Worm (Caenorhabditis elegans) whole organism, late embryonic: ENCODE results near the gene F39H12.1.

Source experiments
- C08G9.2 ChIP-seq: sonication (generic microtip); optimal IDR thresholded peaks from 2 replicates; lab custom pipeline; 2016; ENCODE audit warnings: mild to moderate bottlenecking, missing genetic modification characterization, moderate library complexity, missing compliant biosample characterization
- C38D4.7 ChIP-seq: fragments of 200-800 bp; sonication (Bioruptor generic); optimal IDR thresholded peaks from 2 replicates; lab custom pipeline; 2018; ENCODE audit warnings: mild to moderate bottlenecking, missing genetic modification characterization, moderate library complexity, missing compliant biosample characterization
- T23F11.4 ChIP-seq: fragments of 200-800 bp; sonication (Bioruptor generic); optimal IDR thresholded peaks from 2 replicates; lab custom pipeline; 2018; ENCODE audit warnings: mild to moderate bottlenecking, missing genetic modification characterization, missing compliant biosample characterization
- Y22D7AL.16 ChIP-seq: sonication (generic microtip); optimal IDR thresholded peaks from 2 replicates; lab custom pipeline; 2016; ENCODE audit warnings: missing genetic modification characterization, missing compliant biosample characterization
- ahr-1 ChIP-seq: sonication (generic microtip); optimal IDR thresholded peaks from 2 replicates; lab custom pipeline; 2016; ENCODE audit warnings: missing genetic modification characterization, missing compliant biosample characterization
- ama-1 ChIP-seq: fragments of 150-350 bp; optimal IDR thresholded peaks from 2 replicates; lab custom pipeline; 2014
- ceh-22 ChIP-seq: sonication (generic microtip); optimal IDR thresholded peaks from 2 replicates; lab custom pipeline; 2017; ENCODE audit warnings: missing biosample characterization, missing genetic modification characterization
- ceh-24 ChIP-seq: sonication (generic microtip); optimal IDR thresholded peaks from 2 replicates; lab custom pipeline; 2016; ENCODE audit warnings: mild to moderate bottlenecking, missing genetic modification characterization, missing compliant biosample characterization
- ceh-31 ChIP-seq: sonication (generic microtip); optimal IDR thresholded peaks from 2 replicates; lab custom pipeline; 2016; ENCODE audit warnings: missing genetic modification characterization, missing compliant biosample characterization
- ceh-34 ChIP-seq: sonication (generic microtip); optimal IDR thresholded peaks from 2 replicates; lab custom pipeline; 2016; ENCODE audit warnings: mild to moderate bottlenecking, missing genetic modification characterization, missing compliant biosample characterization
- ceh-48 ChIP-seq: sonication (generic microtip); optimal IDR thresholded peaks from 2 replicates; lab custom pipeline; 2016; ENCODE audit warnings: missing genetic modification characterization, inconsistent platforms, missing compliant biosample characterization
- ceh-9 ChIP-seq: sonication (generic microtip); optimal IDR thresholded peaks from 2 replicates; lab custom pipeline; 2016; ENCODE audit warnings: mild to moderate bottlenecking, missing genetic modification characterization, inconsistent platforms, missing compliant biosample characterization
- che-1 ChIP-seq: sonication (generic microtip); optimal IDR thresholded peaks from 2 replicates; lab custom pipeline; 2016; ENCODE audit warnings: mild to moderate bottlenecking, missing genetic modification characterization, missing compliant biosample characterization
- dmd-4 ChIP-seq: sonication (generic microtip); optimal IDR thresholded peaks from 2 replicates; lab custom pipeline; 2016; ENCODE audit warnings: borderline replicate concordance, missing genetic modification characterization, missing compliant biosample characterization
- dve-1 ChIP-seq: sonication (generic microtip); optimal IDR thresholded peaks from 2 replicates; lab custom pipeline; 2017; ENCODE audit warnings: antibody characterized with exemption, mild to moderate bottlenecking, missing genetic modification characterization, missing compliant biosample characterization
- elt-2 ChIP-seq: sonication (generic microtip); optimal IDR thresholded peaks from 2 replicates; lab custom pipeline; 2016; ENCODE audit warnings: missing genetic modification reagents, missing genetic modification characterization, missing compliant biosample characterization
- eyg-1 ChIP-seq: sonication (generic microtip); optimal IDR thresholded peaks from 2 replicates; lab custom pipeline; 2016; ENCODE audit warnings: missing genotype, missing genetic modification characterization, missing compliant biosample characterization
- fkh-10 ChIP-seq: fragments of 150-350 bp; optimal IDR thresholded peaks from 2 replicates; lab custom pipeline; 2014; ENCODE audit warnings: missing biosample characterization, missing genetic modification reagents, missing genetic modification characterization
- gmeb-2 ChIP-seq: sonication (generic microtip); optimal IDR thresholded peaks from 2 replicates; lab custom pipeline; 2016; ENCODE audit warnings: missing genetic modification characterization, inconsistent platforms, missing compliant biosample characterization
- hlh-6 ChIP-seq: sonication (generic microtip); optimal IDR thresholded peaks from 2 replicates; lab custom pipeline; 2016; ENCODE audit warnings: missing genotype, missing genetic modification characterization, missing compliant biosample characterization
- hlh-8 ChIP-seq: sonication (generic microtip); optimal IDR thresholded peaks from 2 replicates; lab custom pipeline; 2016; ENCODE audit warnings: missing genotype, missing genetic modification characterization, missing compliant biosample characterization
- mec-3 ChIP-seq: sonication (generic microtip); optimal IDR thresholded peaks from 2 replicates; lab custom pipeline; 2016; ENCODE audit warnings: borderline replicate concordance, missing genetic modification characterization, missing compliant biosample characterization
- nhr-232 ChIP-seq: sonication (generic microtip); optimal IDR thresholded peaks from 2 replicates; lab custom pipeline; 2016; ENCODE audit warnings: missing genetic modification characterization, missing compliant biosample characterization
- npax-4 ChIP-seq: sonication (generic microtip); optimal IDR thresholded peaks from 2 replicates; lab custom pipeline; 2016; ENCODE audit warnings: missing genetic modification characterization, missing compliant biosample characterization
- odd-2 ChIP-seq: sonication (generic microtip); optimal IDR thresholded peaks from 2 replicates; lab custom pipeline; 2017; ENCODE audit warnings: antibody characterized with exemption, mild to moderate bottlenecking, missing genetic modification characterization, missing compliant biosample characterization
- pag-3 ChIP-seq: sonication (generic microtip); optimal IDR thresholded peaks from 2 replicates; lab custom pipeline; 2016; ENCODE audit warnings: missing compliant biosample characterization, missing genetic modification characterization, borderline replicate concordance
- pha-2 ChIP-seq: sonication (generic microtip); optimal IDR thresholded peaks from 2 replicates; lab custom pipeline; 2017; ENCODE audit warnings: mild to moderate bottlenecking, missing genetic modification characterization, missing compliant biosample characterization
- pha-4 ChIP-seq: fragments of 150-350 bp; optimal IDR thresholded peaks from 2 replicates; lab custom pipeline; 2018; ENCODE audit warnings: missing biosample characterization, missing genetic modification reagents, missing genetic modification characterization
- ref-2 ChIP-seq: sonication (generic microtip); optimal IDR thresholded peaks from 2 replicates; lab custom pipeline; 2016; ENCODE audit warnings: missing genetic modification characterization, missing compliant biosample characterization
- rnt-1 ChIP-seq: sonication (generic microtip); optimal IDR thresholded peaks from 2 replicates; lab custom pipeline; 2016; ENCODE audit warnings: missing genetic modification characterization, missing compliant biosample characterization
- syd-9 ChIP-seq: sonication (generic microtip); optimal IDR thresholded peaks from 2 replicates; lab custom pipeline; 2016; ENCODE audit warnings: mild to moderate bottlenecking, missing genetic modification characterization, moderate library complexity, missing compliant biosample characterization
- tbx-2 ChIP-seq: sonication (generic microtip); optimal IDR thresholded peaks from 2 replicates; lab custom pipeline; 2016; ENCODE audit warnings: missing genetic modification characterization, missing compliant biosample characterization
- tbx-7 ChIP-seq: sonication (generic microtip); optimal IDR thresholded peaks from 2 replicates; lab custom pipeline; 2016; ENCODE audit warnings: missing genotype, missing genetic modification characterization, missing compliant biosample characterization
- unc-55 ChIP-seq: sonication (generic microtip); optimal IDR thresholded peaks from 2 replicates; lab custom pipeline; 2017; ENCODE audit warnings: missing biosample characterization, missing genetic modification reagents, missing genetic modification characterization
- ztf-16 ChIP-seq: sonication (generic microtip); optimal IDR thresholded peaks from 2 replicates; lab custom pipeline; 2017; ENCODE audit warnings: missing genetic modification characterization, missing compliant biosample characterization

The F39H12.1 gene

DNA sequence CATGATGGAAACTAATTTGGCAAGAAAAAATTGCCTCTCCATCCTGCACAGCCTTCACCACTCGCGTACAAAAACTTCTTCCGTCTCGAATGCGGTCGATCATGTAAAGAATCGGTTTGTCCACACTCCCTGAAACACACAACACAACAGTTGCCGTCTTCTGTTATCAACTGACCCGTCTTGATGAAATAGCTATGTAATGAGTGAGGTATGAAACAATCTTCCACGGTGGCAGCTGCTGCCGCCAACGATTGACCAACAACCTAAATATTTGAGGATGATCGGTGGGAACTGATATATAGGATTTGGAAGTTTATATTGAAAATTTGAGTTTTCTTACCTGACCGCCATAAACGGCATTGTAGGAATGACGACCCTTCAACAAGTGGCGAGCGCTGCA, 22.3 kb upstream of the F39H12.1 start:
- peak; percentile 7 for TF ChIP-seq unc-55
- TF ChIP-seq ceh-22, result no peak

- TF ChIP-seq eyg-1, result no peak
- no peak for TF ChIP-seq ceh-48 (tag; lab: Kevin White, UChicago)
- no peak for TF ChIP-seq tbx-7
- TF ChIP-seq Y22D7AL.16 (tag; lab: Kevin White, UChicago), result no peak
- TF ChIP-seq hlh-8 (tag; lab: Kevin White, UChicago), result no peak
- no peak for TF ChIP-seq ztf-16 (tag; lab: Kevin White, UChicago)
- TF ChIP-seq gmeb-2 (tag; lab: Kevin White, UChicago), result no peak
- no peak for TF ChIP-seq C38D4.7 (GFP tag; lab: Kevin White, UChicago)
- no peak for TF ChIP-seq mec-3 (tag; lab: Kevin White, UChicago)
- no peak for TF ChIP-seq nhr-232 (tag; lab: Kevin White, UChicago)
- TF ChIP-seq ref-2 (tag; lab: Kevin White, UChicago), result no peak
- no peak for TF ChIP-seq C08G9.2
- no peak for TF ChIP-seq ahr-1 (tag; lab: Kevin White, UChicago)
- TF ChIP-seq dve-1 (tag; lab: Kevin White, UChicago), result no peak
- no peak for TF ChIP-seq ceh-31 (tag; lab: Kevin White, UChicago)
Measured at ce11 chrX:813063-813462, 21.5 kb upstream of the F39H12.1 start, which contains the start of gene F25E2.3. Gene F25E2.3, minus strand, starts transcription at chrX:813163.

DNA sequence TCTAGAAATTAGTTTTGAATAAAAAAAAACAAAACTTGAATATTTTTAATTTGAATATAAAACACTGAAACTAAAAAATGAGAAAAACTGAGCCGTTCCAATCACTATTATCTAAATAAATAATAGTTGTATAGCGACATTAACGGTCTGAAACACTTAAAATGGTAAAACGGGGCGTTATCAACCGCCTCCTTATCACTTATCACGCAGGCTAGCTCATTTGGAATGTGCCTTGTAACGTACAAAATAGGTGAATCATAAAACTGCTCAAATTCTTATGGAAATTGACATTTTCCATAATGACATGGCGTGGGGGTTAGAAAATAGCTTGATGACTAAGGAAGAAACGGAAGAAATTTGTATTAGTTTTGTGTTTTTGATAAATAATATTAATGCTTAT, 18.6 kb upstream of the F39H12.1 start, which contains the start of gene ifd-2:
TSS of gene ifd-2 (minus strand) at position 1 of the 400 bp plus-strand sequence.
- TF ChIP-seq elt-2 (tag; lab: Kevin White, UChicago), result peak; percentile 78
- no peak for TF ChIP-seq ceh-24 (tag; lab: Kevin White, UChicago)
- TF ChIP-seq hlh-8 (tag; lab: Kevin White, UChicago), result no peak
- TF ChIP-seq fkh-10 (GFP tag; lab: Kevin White, UChicago), result no peak
- no peak for TF ChIP-seq odd-2

DNA sequence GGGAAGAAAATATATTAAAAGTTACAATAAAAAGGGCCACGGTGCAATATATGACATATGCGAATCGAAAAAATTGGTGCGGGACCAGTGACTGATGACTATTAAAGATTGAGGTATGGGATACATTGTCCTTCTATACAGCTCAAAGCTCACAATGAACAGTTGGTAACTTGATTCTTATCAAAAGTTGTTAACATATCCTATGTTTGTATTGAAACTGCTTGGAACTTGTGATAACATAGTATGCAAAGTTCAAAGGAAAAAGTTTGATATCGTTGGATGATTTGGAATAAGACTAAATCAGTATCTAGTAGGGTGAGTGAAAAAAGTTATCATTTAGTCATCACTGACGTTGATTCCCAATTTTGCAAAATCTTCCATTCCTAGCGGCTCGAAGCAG, 16.6 kb upstream of the F39H12.1 start:
- no peak for TF ChIP-seq ceh-48 (tag; lab: Kevin White, UChicago)
- no peak for TF ChIP-seq mec-3 (tag; lab: Kevin White, UChicago)
- TF ChIP-seq ceh-9 (tag; lab: Kevin White, UChicago), result no peak
- TF ChIP-seq ceh-22, result no peak
- TF ChIP-seq pha-2 (tag; lab: Kevin White, UChicago), result no peak
- no peak for TF ChIP-seq rnt-1 (tag; lab: Kevin White, UChicago)
- TF ChIP-seq tbx-7, result no peak
- no peak for TF ChIP-seq fkh-10 (GFP tag; lab: Kevin White, UChicago)
- no peak for TF ChIP-seq pag-3 (tag; lab: Kevin White, UChicago)
- no peak for TF ChIP-seq T23F11.4 (GFP tag; lab: Kevin White, UChicago)
- TF ChIP-seq C38D4.7 (GFP tag; lab: Kevin White, UChicago), result no peak
- TF ChIP-seq C08G9.2, result no peak
- no peak for TF ChIP-seq pha-4 (tag; lab: Kevin White, UChicago)
- no peak for TF ChIP-seq ama-1 (lab: Kevin White, UChicago)
- TF ChIP-seq hlh-8 (tag; lab: Kevin White, UChicago), result no peak
- no peak for TF ChIP-seq npax-4 (tag; lab: Kevin White, UChicago)

DNA sequence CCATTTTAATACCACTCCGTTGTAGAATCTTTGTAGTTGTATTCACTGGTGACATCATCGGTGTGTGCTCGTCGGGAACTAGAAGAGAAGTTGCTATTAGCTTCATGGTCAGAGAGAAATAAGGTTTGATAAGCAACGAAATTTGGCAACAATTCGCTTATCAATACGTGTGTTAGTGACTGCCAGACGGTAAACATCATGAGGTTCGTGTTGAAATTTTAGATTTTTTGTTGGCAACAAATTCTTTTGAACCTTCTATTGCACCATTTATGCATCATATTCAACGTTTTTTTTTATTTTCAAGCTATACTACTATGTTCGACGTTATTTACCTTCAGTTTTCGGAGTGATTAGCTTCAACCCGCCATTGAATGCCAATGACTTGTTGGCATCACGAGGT, 10.8 kb upstream of the F39H12.1 start:
- TF ChIP-seq ztf-16 (tag; lab: Kevin White, UChicago), result no peak
- no peak for TF ChIP-seq hlh-6 (tag; lab: Kevin White, UChicago)
- no peak for TF ChIP-seq tbx-2 (tag; lab: Kevin White, UChicago)
- TF ChIP-seq che-1 (tag; lab: Kevin White, UChicago), result no peak
- TF ChIP-seq syd-9 (tag; lab: Kevin White, UChicago), result no peak
- no peak for TF ChIP-seq pha-2 (tag; lab: Kevin White, UChicago)
- TF ChIP-seq ceh-34 (tag; lab: Kevin White, UChicago), result no peak
- TF ChIP-seq pha-4 (tag; lab: Kevin White, UChicago), result no peak
- no peak for TF ChIP-seq dmd-4
- no peak for TF ChIP-seq ceh-48 (tag; lab: Kevin White, UChicago)
